Worm (Caenorhabditis elegans) whole organism, L1 larva: ENCODE results near the gene inos-1.

ENCODE experiments used
- C16A3.4 ChIP-seq: fragments of 150-350 bp; optimal IDR thresholded peaks from 2 replicates; lab custom pipeline; 2014; ENCODE audit warnings: missing biosample characterization, missing genetic modification characterization
- Y116A8C.19 ChIP-seq: sonication (generic microtip); optimal IDR thresholded peaks from 2 replicates; lab custom pipeline; 2016; ENCODE audit warnings: missing compliant biosample characterization, missing genetic modification characterization, borderline replicate concordance
- aha-1 ChIP-seq: fragments of 150-350 bp; optimal IDR thresholded peaks from 2 replicates; lab custom pipeline; 2014; ENCODE audit warnings: missing biosample characterization, missing genetic modification characterization
- alr-1 ChIP-seq: fragments of 200-800 bp; sonication (Bioruptor generic); optimal IDR thresholded peaks from 2 replicates; lab custom pipeline; 2018; ENCODE audit warnings: borderline replicate concordance, mild to moderate bottlenecking, missing genetic modification characterization, missing compliant biosample characterization
- blmp-1 ChIP-seq: fragments of 150-350 bp; optimal IDR thresholded peaks from 2 replicates; lab custom pipeline; 2014; ENCODE audit warnings: missing biosample characterization, missing genetic modification characterization
- ceh-63 ChIP-seq: fragments of 200-800 bp; sonication (Bioruptor generic); optimal IDR thresholded peaks from 2 replicates; lab custom pipeline; 2018; ENCODE audit warnings: mild to moderate bottlenecking, missing genetic modification characterization, missing compliant biosample characterization
- ceh-88 ChIP-seq: fragments of 200-800 bp; sonication (Bioruptor generic); IDR thresholded peaks from 2 replicates; pipeline ENCODE4 v1.3.6; 2022; ENCODE audit warnings: missing genetic modification characterization, missing compliant biosample characterization
- ceh-90 ChIP-seq: sonication (generic microtip); optimal IDR thresholded peaks from 2 replicates; lab custom pipeline; 2016; ENCODE audit warnings: missing genetic modification characterization, missing compliant biosample characterization
- dpl-1 ChIP-seq, 3 experiments: fragments of 150-350 bp in 2 of 3; sonication (generic microtip) in 1 of 3; optimal IDR thresholded peaks; 2 replicates each; lab custom pipeline; 2014 to 2017; ENCODE audit warnings: missing biosample characterization in 3 of 3, missing genetic modification characterization in 3 of 3, missing genetic modification reagents in 3 of 3
- dsc-1 ChIP-seq: sonication (generic microtip); optimal IDR thresholded peaks from 2 replicates; lab custom pipeline; 2016; ENCODE audit warnings: mild to moderate bottlenecking, missing genetic modification characterization, missing compliant biosample characterization
- efl-1 ChIP-seq, 4 experiments: fragments of 150-350 bp; optimal IDR thresholded peaks in 3 of 4; peaks in 1 of 4; 1 replicate in 1 of 4; 2 replicates in 3 of 4; lab custom pipeline; 2014; ENCODE audit warnings: missing biosample characterization in 2 of 4, missing genetic modification characterization in 2 of 4, missing genetic modification reagents in 2 of 4
- egl-13 ChIP-seq: sonication (generic microtip); optimal IDR thresholded peaks from 2 replicates; lab custom pipeline; 2016; ENCODE audit warnings: missing genotype, missing genetic modification reagents, missing genetic modification characterization, missing compliant biosample characterization
- fkh-10 ChIP-seq: sonication (generic microtip); optimal IDR thresholded peaks from 2 replicates; lab custom pipeline; 2017; ENCODE audit warnings: missing biosample characterization, missing genetic modification reagents, missing genetic modification characterization
- fkh-8 ChIP-seq: sonication (generic microtip); optimal IDR thresholded peaks from 2 replicates; lab custom pipeline; 2016; ENCODE audit warnings: mild to moderate bottlenecking, missing genetic modification characterization, missing compliant biosample characterization
- hlh-4 ChIP-seq: sonication (generic microtip); optimal IDR thresholded peaks from 2 replicates; lab custom pipeline; 2016; ENCODE audit warnings: mild to moderate bottlenecking, missing genetic modification characterization, missing compliant biosample characterization
- isw-1 ChIP-seq: fragments of 200-800 bp; sonication (Bioruptor generic); IDR thresholded peaks from 2 replicates; pipeline ENCODE4 v1.3.6; 2022; ENCODE audit warnings: missing genetic modification characterization, missing compliant biosample characterization
- lin-13 ChIP-seq: fragments of 150-350 bp; optimal IDR thresholded peaks from 2 replicates; lab custom pipeline; 2014; ENCODE audit warnings: missing biosample characterization, missing genetic modification reagents, missing genetic modification characterization
- lin-14 ChIP-seq: fragments of 200-800 bp; sonication (Bioruptor generic); optimal IDR thresholded peaks from 2 replicates; lab custom pipeline; 2018; ENCODE audit warnings: mild to moderate bottlenecking, missing genetic modification characterization, moderate library complexity, missing compliant biosample characterization
- mab-9 ChIP-seq: fragments of 200-800 bp; sonication (Bioruptor generic); IDR thresholded peaks from 2 replicates; pipeline ENCODE4 v1.3.6; 2022; ENCODE audit warnings: missing genetic modification reagents, missing genetic modification characterization, missing compliant biosample characterization
- mep-1 ChIP-seq: fragments of 150-350 bp; optimal IDR thresholded peaks from 2 replicates; lab custom pipeline; 2014; ENCODE audit warnings: missing biosample characterization, missing genetic modification characterization
- nhr-11 ChIP-seq: fragments of 150-350 bp; optimal IDR thresholded peaks from 2 replicates; lab custom pipeline; 2014; ENCODE audit warnings: missing biosample characterization, missing genetic modification characterization
- nhr-19 ChIP-seq: fragments of 200-800 bp; sonication (Bioruptor generic); conservative IDR thresholded peaks from 2 replicates; pipeline ENCODE4 v1.3.6; 2022; ENCODE audit warnings: missing genetic modification characterization, missing compliant biosample characterization
- nhr-20 ChIP-seq: sonication (generic microtip); optimal IDR thresholded peaks from 2 replicates; lab custom pipeline; 2016; ENCODE audit warnings: mild to moderate bottlenecking, missing genetic modification characterization, missing compliant biosample characterization
- nhr-47 ChIP-seq: sonication (generic microtip); optimal IDR thresholded peaks from 2 replicates; lab custom pipeline; 2016; ENCODE audit warnings: mild to moderate bottlenecking, missing genetic modification characterization, moderate library complexity, missing compliant biosample characterization
- nhr-71 ChIP-seq: sonication (generic microtip); optimal IDR thresholded peaks from 2 replicates; lab custom pipeline; 2016; ENCODE audit warnings: mild to moderate bottlenecking, missing genetic modification characterization, moderate library complexity, missing compliant biosample characterization
- nhr-77 ChIP-seq: fragments of 150-350 bp; optimal IDR thresholded peaks from 2 replicates; lab custom pipeline; 2014; ENCODE audit warnings: missing biosample characterization, missing genetic modification characterization
- nhr-85 ChIP-seq: sonication (generic microtip); peaks from one replicate; lab custom pipeline; 2016; ENCODE audit warnings: missing genetic modification characterization, inconsistent platforms, missing compliant biosample characterization
- nhr-90 ChIP-seq: sonication (generic microtip); optimal IDR thresholded peaks from 2 replicates; lab custom pipeline; 2016; ENCODE audit warnings: mild to moderate bottlenecking, missing genetic modification characterization, missing compliant biosample characterization; ENCODE audit not compliant: poor library complexity
- pag-3 ChIP-seq: sonication (generic microtip); optimal IDR thresholded peaks from 2 replicates; lab custom pipeline; 2017; ENCODE audit warnings: missing genetic modification characterization, mild to moderate bottlenecking, missing compliant biosample characterization, antibody characterized with exemption, borderline replicate concordance; ENCODE audit not compliant: insufficient read depth
- pqm-1 ChIP-seq: sonication (generic microtip); optimal IDR thresholded peaks from 3 replicates; lab custom pipeline; 2017; ENCODE audit warnings: missing biosample characterization, missing genetic modification characterization
- skn-1 ChIP-seq: fragments of 150-350 bp; optimal IDR thresholded peaks from 2 replicates; lab custom pipeline; 2014; ENCODE audit warnings: missing biosample characterization, missing genetic modification characterization
- snpc-4 ChIP-seq: fragments of 150-350 bp; optimal IDR thresholded peaks from 2 replicates; lab custom pipeline; 2014; ENCODE audit warnings: missing biosample characterization, missing genetic modification characterization
- snu-23 ChIP-seq: sonication (generic microtip); optimal IDR thresholded peaks from 2 replicates; lab custom pipeline; 2016; ENCODE audit warnings: missing genetic modification characterization, missing compliant biosample characterization
- sox-4 ChIP-seq: sonication (generic microtip); optimal IDR thresholded peaks from 2 replicates; lab custom pipeline; 2016; ENCODE audit warnings: missing genetic modification characterization, missing compliant biosample characterization
- sup-37 ChIP-seq: fragments of 200-800 bp; sonication (Bioruptor generic); optimal IDR thresholded peaks from 2 replicates; lab custom pipeline; 2018; ENCODE audit warnings: mild to moderate bottlenecking, missing genetic modification characterization, missing compliant biosample characterization
- tbx-2 ChIP-seq: sonication (generic microtip); optimal IDR thresholded peaks from 2 replicates; lab custom pipeline; 2016; ENCODE audit warnings: missing genetic modification characterization, missing compliant biosample characterization
- unc-30 ChIP-seq: sonication (generic microtip); optimal IDR thresholded peaks from 2 replicates; lab custom pipeline; 2017; ENCODE audit warnings: missing biosample characterization, missing genetic modification characterization
- unc-98 ChIP-seq: fragments of 200-800 bp; sonication (Bioruptor generic); IDR thresholded peaks from 2 replicates; pipeline ENCODE4 v1.3.6; 2022; ENCODE audit warnings: missing genetic modification characterization, missing compliant biosample characterization
- xbp-1 ChIP-seq: sonication (generic microtip); optimal IDR thresholded peaks from 2 replicates; lab custom pipeline; 2016; ENCODE audit warnings: missing genetic modification characterization, missing compliant biosample characterization
- zag-1 ChIP-seq: fragments of 150-350 bp; optimal IDR thresholded peaks from 2 replicates; lab custom pipeline; 2014; ENCODE audit warnings: missing biosample characterization, missing genetic modification characterization

inos-1 gene

DNA sequence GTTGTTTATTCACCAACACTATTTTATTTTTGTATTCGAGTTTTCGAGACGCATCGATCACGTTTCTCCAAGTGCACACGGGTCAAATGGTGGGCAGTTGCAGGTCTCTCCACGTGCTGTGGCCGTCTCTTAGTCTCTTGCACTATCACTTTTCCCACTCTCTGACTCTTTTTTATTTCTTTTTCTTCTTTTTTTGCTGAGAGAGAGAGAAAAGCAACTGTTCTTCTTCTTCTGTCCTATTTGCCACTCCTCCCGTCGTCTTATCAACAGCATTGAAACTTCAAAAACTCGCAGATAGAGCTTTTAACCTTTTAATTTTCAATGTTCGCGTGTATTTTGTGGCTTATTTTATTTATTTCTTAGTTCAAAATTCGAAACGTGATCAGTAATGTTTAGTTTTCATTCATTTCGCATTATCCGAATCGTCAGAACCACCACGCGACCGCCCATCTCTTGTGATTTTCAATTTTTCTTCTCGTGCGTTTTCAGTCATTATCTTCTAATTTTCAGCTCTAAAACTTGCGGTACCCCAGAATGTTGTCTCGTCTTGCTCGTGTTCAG is 28.5 kb upstream of the inos-1 start, which contains the start of gene alh-8 (continued):
- TF ChIP-seq lin-14 (GFP tag; lab: Kevin White, UChicago) (peak; percentile 86), efl-1 (optimal IDR thresholded peaks at IDR 0.05; lab: Kevin White, UChicago) (peak; percentile 15 to 30), efl-1 (GFP tag; optimal IDR thresholded peaks at IDR 0.05 in 1 of 2; lab: Kevin White, UChicago) (no peak), mab-9 (GFP tag; lab: Robert Waterston, UW) (no peak), nhr-20 (peak; percentile 76), nhr-19 (GFP tag; lab: Robert Waterston, UW) (peak; percentile 70), blmp-1 (tag; lab: Kevin White, UChicago) (peak; percentile 21), dpl-1 (GFP tag; optimal IDR thresholded peaks at IDR 0.05; lab: Kevin White, UChicago) (peak in 2 of 3 experiments; percentile 22 to 38), snpc-4 (tag; lab: Kevin White, UChicago) (peak; percentile 32), unc-30 (tag; lab: Kevin White, UChicago) (no peak), nhr-90 (tag; lab: Kevin White, UChicago) (peak; percentile 46)

- TF ChIP-seq sup-37 (GFP tag; lab: Kevin White, UChicago) (no peak), isw-1 (GFP tag; lab: Robert Waterston, UW) (no peak), pqm-1 (tag; lab: Kevin White, UChicago) (no peak), nhr-77 (tag; lab: Kevin White, UChicago) (no peak), ceh-90 (no peak), efl-1 (optimal IDR thresholded peaks at IDR 0.05; lab: Kevin White, UChicago) (no peak), efl-1 (GFP tag; optimal IDR thresholded peaks at IDR 0.05 in 1 of 2; lab: Kevin White, UChicago) (no peak), aha-1 (no peak)
Observed at ce11 chrII:11727438-11727837, 27.3 kb upstream of the inos-1 start.

ce11 chrII:11726470-11727106 is 26.5 kb upstream of the inos-1 start, which contains the start of gene F13D12.5:
TSS of gene F13D12.5 (plus strand) at chrII:11726814.
- peak; percentile 30 for TF ChIP-seq nhr-71 (tag; lab: Kevin White, UChicago)
- no peak for TF ChIP-seq tbx-2 (tag; lab: Kevin White, UChicago)

ce11 chrII:11725615-11726014 is 25.5 kb upstream of the inos-1 start:
- TF ChIP-seq unc-98 (GFP tag; lab: Robert Waterston, UW) (no peak), fkh-8 (no peak), ceh-63 (GFP tag; lab: Kevin White, UChicago) (no peak), pag-3 (no peak), Y116A8C.19 (tag; lab: Kevin White, UChicago) (no peak), efl-1 (optimal IDR thresholded peaks at IDR 0.05; lab: Kevin White, UChicago) (no peak), efl-1 (GFP tag; optimal IDR thresholded peaks at IDR 0.05 in 1 of 2; lab: Kevin White, UChicago) (no peak), lin-14 (GFP tag; lab: Kevin White, UChicago) (no peak), alr-1 (tag; lab: Kevin White, UChicago) (no peak), hlh-4 (tag; lab: Kevin White, UChicago) (no peak), snu-23 (no peak), xbp-1 (tag; lab: Kevin White, UChicago) (no peak)

DNA sequence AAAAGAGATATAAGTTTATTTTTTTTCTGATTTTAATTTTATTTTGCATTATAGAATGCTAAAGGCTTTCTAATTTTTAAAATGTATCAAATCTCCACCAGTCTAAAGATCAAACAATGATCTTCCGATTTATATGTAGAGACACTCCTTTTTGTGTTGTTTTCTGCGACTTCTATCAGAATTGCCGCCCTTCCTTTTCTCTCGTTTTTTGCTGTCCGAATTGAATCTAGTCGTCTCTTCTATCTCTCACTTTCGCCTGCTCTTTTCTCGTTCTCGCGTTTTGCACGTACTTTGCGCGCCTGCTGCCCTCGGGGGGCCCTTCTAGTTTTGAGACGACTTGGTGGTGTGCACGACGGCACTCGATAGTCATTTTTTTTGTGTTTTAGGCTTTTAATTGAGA is 24.3 kb upstream of the inos-1 start:
- TF ChIP-seq lin-13 (GFP tag; lab: Kevin White, UChicago) (no peak), pag-3 (no peak), zag-1 (tag; lab: Kevin White, UChicago) (no peak), Y116A8C.19 (tag; lab: Kevin White, UChicago) (no peak), egl-13 (tag; lab: Kevin White, UChicago) (peak; percentile 3), nhr-47 (tag; lab: Kevin White, UChicago) (peak; percentile 50), tbx-2 (tag; lab: Kevin White, UChicago) (peak; percentile 43), blmp-1 (tag; lab: Kevin White, UChicago) (peak; percentile 59), nhr-71 (tag; lab: Kevin White, UChicago) (peak; percentile 72), nhr-11 (tag; lab: Kevin White, UChicago) (no peak), sox-4 (tag; lab: Kevin White, UChicago) (no peak), isw-1 (GFP tag; lab: Robert Waterston, UW) (no peak), nhr-85 (tag; lab: Kevin White, UChicago) (peak; percentile 57), dsc-1 (tag; lab: Kevin White, UChicago) (peak; percentile 38), snu-23 (peak; percentile 79), mep-1 (tag; lab: Kevin White, UChicago) (peak; percentile 48), C16A3.4 (no peak), xbp-1 (tag; lab: Kevin White, UChicago) (peak; percentile 44), nhr-19 (GFP tag; lab: Robert Waterston, UW) (peak; percentile 61), ceh-88 (GFP tag; lab: Robert Waterston, UW) (no peak), skn-1 (peak; percentile 14), ceh-90 (no peak), efl-1 (optimal IDR thresholded peaks at IDR 0.05; lab: Kevin White, UChicago) (peak; percentile 27 to 38), efl-1 (GFP tag; optimal IDR thresholded peaks at IDR 0.05 in 1 of 2; lab: Kevin White, UChicago) (peak in 1 of 2 experiments; percentile 43), unc-98 (GFP tag; lab: Robert Waterston, UW) (no peak), fkh-10 (GFP tag; lab: Kevin White, UChicago) (peak; percentile 61)
